Fruit fly (Drosophila melanogaster): ENCODE data around the gene CG5800.

Gene CG5800

dm6 chrX:17683506-17683858 lies 47.4 kb downstream of the CG5800 start:
- TF ChIP-seq Sp1 (GFP tag; optimal IDR thresholded peaks at IDR 0.05): no peak
- peak; percentile 58 for TF ChIP-seq woc (GFP tag; optimal IDR thresholded peaks at IDR 0.05)
- TF ChIP-seq CrebA (GFP tag; optimal IDR thresholded peaks at IDR 0.05; ENCODE audit: borderline replicate concordance): no peak
- peak; percentile 36 for TF ChIP-seq psq (GFP tag; optimal IDR thresholded peaks at IDR 0.05)
- peak; percentile 46 for TF ChIP-seq Myc (optimal IDR thresholded peaks at IDR 0.05)

dm6 chrX:17686179-17686578 lies 50.1 kb downstream of the CG5800 start:
- no peak for TF ChIP-seq dl (GFP tag; optimal IDR thresholded peaks at IDR 0.05; ENCODE audit: insufficient read depth in 1 of 2, partially characterized antibody in 2 of 2)
- no peak for TF ChIP-seq Mio (GFP tag; optimal IDR thresholded peaks at IDR 0.05)
- TF ChIP-seq jim (GFP tag; optimal IDR thresholded peaks at IDR 0.05): no peak
- no peak for TF ChIP-seq brk (GFP tag; optimal IDR thresholded peaks at IDR 0.05)
- no peak for TF ChIP-seq Hr83 (GFP tag; optimal IDR thresholded peaks at IDR 0.05; ENCODE audit: poor library complexity, severe bottlenecking)
- TF ChIP-seq Sp1 (GFP tag; optimal IDR thresholded peaks at IDR 0.05): no peak
- TF ChIP-seq dsf (GFP tag; optimal IDR thresholded peaks at IDR 0.05; ENCODE audit: borderline replicate concordance): no peak
- no peak for TF ChIP-seq Hnf4 (GFP tag; optimal IDR thresholded peaks at IDR 0.05)

All from whole organism, wandering third instar larva.